Worm (Caenorhabditis elegans) whole organism, L1 larva: Measurements from ENCODE around the gene twk-24.

ENCODE experiments used
- C34B4.2 ChIP-seq: sonication (generic microtip); optimal IDR thresholded peaks from 2 replicates; lab custom pipeline; 2017; ENCODE audit warnings: mild to moderate bottlenecking, missing genetic modification characterization, missing compliant biosample characterization
- aha-1 ChIP-seq: fragments of 150-350 bp; optimal IDR thresholded peaks from 2 replicates; lab custom pipeline; 2014; ENCODE audit warnings: missing biosample characterization, missing genetic modification characterization
- ceh-63 ChIP-seq: fragments of 200-800 bp; sonication (Bioruptor generic); optimal IDR thresholded peaks from 2 replicates; lab custom pipeline; 2018; ENCODE audit warnings: mild to moderate bottlenecking, missing genetic modification characterization, missing compliant biosample characterization
- ceh-82 ChIP-seq, 3 experiments: fragments of 150-350 bp in 1 of 3; sonication (generic microtip) in 2 of 3; optimal IDR thresholded peaks; 2 replicates each; lab custom pipeline; 2014 to 2017; ENCODE audit warnings: missing biosample characterization in 3 of 3, missing genetic modification characterization in 3 of 3
- ceh-90 ChIP-seq: sonication (generic microtip); optimal IDR thresholded peaks from 2 replicates; lab custom pipeline; 2016; ENCODE audit warnings: missing genetic modification characterization, missing compliant biosample characterization
- dsc-1 ChIP-seq: sonication (generic microtip); optimal IDR thresholded peaks from 2 replicates; lab custom pipeline; 2016; ENCODE audit warnings: mild to moderate bottlenecking, missing genetic modification characterization, missing compliant biosample characterization
- efl-1 ChIP-seq, 4 experiments: fragments of 150-350 bp; optimal IDR thresholded peaks in 3 of 4; peaks in 1 of 4; 1 replicate in 1 of 4; 2 replicates in 3 of 4; lab custom pipeline; 2014; ENCODE audit warnings: missing biosample characterization in 2 of 4, missing genetic modification characterization in 2 of 4, missing genetic modification reagents in 2 of 4
- egl-27 ChIP-seq, 2 experiments: fragments of 150-350 bp in 1 of 2; sonication (generic microtip); optimal IDR thresholded peaks; 3 replicates each; lab custom pipeline; 2017 to 2018; ENCODE audit warnings: missing biosample characterization in 2 of 2, missing genetic modification characterization in 2 of 2, missing genetic modification reagents in 2 of 2
- elt-2 ChIP-seq: sonication (generic microtip); optimal IDR thresholded peaks from 2 replicates; lab custom pipeline; 2016; ENCODE audit warnings: missing genetic modification characterization, mild to moderate bottlenecking, inconsistent platforms, missing compliant biosample characterization, missing genetic modification reagents
- fkh-10 ChIP-seq: sonication (generic microtip); optimal IDR thresholded peaks from 2 replicates; lab custom pipeline; 2017; ENCODE audit warnings: missing biosample characterization, missing genetic modification reagents, missing genetic modification characterization
- fkh-8 ChIP-seq: sonication (generic microtip); optimal IDR thresholded peaks from 2 replicates; lab custom pipeline; 2016; ENCODE audit warnings: mild to moderate bottlenecking, missing genetic modification characterization, missing compliant biosample characterization
- grh-1 ChIP-seq: fragments of 200-800 bp; sonication (Bioruptor generic); IDR thresholded peaks from 2 replicates; pipeline ENCODE4 v1.3.6; 2022; ENCODE audit warnings: missing genetic modification reagents, missing genetic modification characterization, missing compliant biosample characterization
- lin-13 ChIP-seq: fragments of 150-350 bp; optimal IDR thresholded peaks from 2 replicates; lab custom pipeline; 2014; ENCODE audit warnings: missing biosample characterization, missing genetic modification reagents, missing genetic modification characterization
- lin-14 ChIP-seq: fragments of 200-800 bp; sonication (Bioruptor generic); optimal IDR thresholded peaks from 2 replicates; lab custom pipeline; 2018; ENCODE audit warnings: mild to moderate bottlenecking, missing genetic modification characterization, moderate library complexity, missing compliant biosample characterization
- lin-39 ChIP-seq: fragments of 150-350 bp; optimal IDR thresholded peaks from 2 replicates; lab custom pipeline; 2014; ENCODE audit warnings: missing biosample characterization, missing genetic modification reagents, missing genetic modification characterization
- lsy-2 ChIP-seq, 2 experiments: fragments of 150-350 bp; optimal IDR thresholded peaks; 2 replicates each; lab custom pipeline; 2014; ENCODE audit warnings: missing biosample characterization in 2 of 2, missing genetic modification characterization in 2 of 2
- mdl-1 ChIP-seq, 2 experiments: fragments of 150-350 bp; optimal IDR thresholded peaks; 2 replicates each; lab custom pipeline; 2014 to 2017; ENCODE audit warnings: missing biosample characterization in 2 of 2, missing genetic modification characterization in 2 of 2, inconsistent platforms in 1 of 2
- mep-1 ChIP-seq: fragments of 150-350 bp; optimal IDR thresholded peaks from 2 replicates; lab custom pipeline; 2014; ENCODE audit warnings: missing biosample characterization, missing genetic modification characterization
- nhr-19 ChIP-seq: fragments of 200-800 bp; sonication (Bioruptor generic); conservative IDR thresholded peaks from 2 replicates; pipeline ENCODE4 v1.3.6; 2022; ENCODE audit warnings: missing genetic modification characterization, missing compliant biosample characterization
- nhr-20 ChIP-seq: sonication (generic microtip); optimal IDR thresholded peaks from 2 replicates; lab custom pipeline; 2016; ENCODE audit warnings: mild to moderate bottlenecking, missing genetic modification characterization, missing compliant biosample characterization
- nhr-71 ChIP-seq: sonication (generic microtip); optimal IDR thresholded peaks from 2 replicates; lab custom pipeline; 2016; ENCODE audit warnings: mild to moderate bottlenecking, missing genetic modification characterization, moderate library complexity, missing compliant biosample characterization
- nhr-76 ChIP-seq: sonication (generic microtip); optimal IDR thresholded peaks from 2 replicates; lab custom pipeline; 2017; ENCODE audit warnings: missing biosample characterization, missing genetic modification characterization
- nhr-90 ChIP-seq: sonication (generic microtip); optimal IDR thresholded peaks from 2 replicates; lab custom pipeline; 2016; ENCODE audit warnings: mild to moderate bottlenecking, missing genetic modification characterization, missing compliant biosample characterization; ENCODE audit not compliant: poor library complexity
- pag-3 ChIP-seq: sonication (generic microtip); optimal IDR thresholded peaks from 2 replicates; lab custom pipeline; 2017; ENCODE audit warnings: missing genetic modification characterization, mild to moderate bottlenecking, missing compliant biosample characterization, antibody characterized with exemption, borderline replicate concordance; ENCODE audit not compliant: insufficient read depth
- rnt-1 ChIP-seq: sonication (generic microtip); optimal IDR thresholded peaks from 2 replicates; lab custom pipeline; 2016; ENCODE audit warnings: mild to moderate bottlenecking, missing genetic modification characterization, moderate library complexity, missing compliant biosample characterization
- snu-23 ChIP-seq: sonication (generic microtip); optimal IDR thresholded peaks from 2 replicates; lab custom pipeline; 2016; ENCODE audit warnings: missing genetic modification characterization, missing compliant biosample characterization
- sox-4 ChIP-seq: sonication (generic microtip); optimal IDR thresholded peaks from 2 replicates; lab custom pipeline; 2016; ENCODE audit warnings: missing genetic modification characterization, missing compliant biosample characterization
- sptf-1 ChIP-seq: fragments of 150-350 bp; optimal IDR thresholded peaks from 2 replicates; lab custom pipeline; 2014; ENCODE audit warnings: missing biosample characterization, missing genetic modification characterization
- sup-37 ChIP-seq: fragments of 200-800 bp; sonication (Bioruptor generic); optimal IDR thresholded peaks from 2 replicates; lab custom pipeline; 2018; ENCODE audit warnings: mild to moderate bottlenecking, missing genetic modification characterization, missing compliant biosample characterization
- tlp-1 ChIP-seq: fragments of 150-350 bp; optimal IDR thresholded peaks from 2 replicates; lab custom pipeline; 2014; ENCODE audit warnings: missing biosample characterization, missing genetic modification characterization
- unc-130 ChIP-seq: fragments of 150-350 bp; optimal IDR thresholded peaks from 2 replicates; lab custom pipeline; 2017; ENCODE audit warnings: missing biosample characterization, missing genetic modification characterization, inconsistent platforms
- unc-98 ChIP-seq: fragments of 200-800 bp; sonication (Bioruptor generic); IDR thresholded peaks from 2 replicates; pipeline ENCODE4 v1.3.6; 2022; ENCODE audit warnings: missing genetic modification characterization, missing compliant biosample characterization
- xbp-1 ChIP-seq: sonication (generic microtip); optimal IDR thresholded peaks from 2 replicates; lab custom pipeline; 2016; ENCODE audit warnings: missing genetic modification characterization, missing compliant biosample characterization
- zag-1 ChIP-seq: fragments of 150-350 bp; optimal IDR thresholded peaks from 2 replicates; lab custom pipeline; 2014; ENCODE audit warnings: missing biosample characterization, missing genetic modification characterization
- ztf-11 ChIP-seq, 2 experiments: sonication (generic microtip); optimal IDR thresholded peaks; 2 replicates each; lab custom pipeline; 2016 to 2017; ENCODE audit warnings: missing genetic modification characterization in 2 of 2, missing biosample characterization in 1 of 2, missing compliant biosample characterization in 1 of 2

The twk-24 gene

ce11 chrV:12235502-12235901 lies 33.6 kb downstream of the twk-24 start (continued):
- TF ChIP-seq nhr-90 (no peak), snu-23 (peak; percentile 38), ceh-63 (GFP tag; lab: Kevin White, UChicago) (no peak), fkh-8 (tag; lab: Kevin White, UChicago) (no peak), ceh-90 (tag; lab: Kevin White, UChicago) (no peak), pag-3 (peak; percentile 66), zag-1 (tag; lab: Kevin White, UChicago) (no peak), C34B4.2 (tag; lab: Kevin White, UChicago) (no peak), grh-1 (GFP tag; lab: Robert Waterston, UW) (no peak), lin-14 (GFP tag; lab: Kevin White, UChicago) (peak; percentile 78), fkh-10 (GFP tag; lab: Kevin White, UChicago) (no peak), elt-2 (no peak), ceh-82 (tag; optimal IDR thresholded peaks at IDR 0.05; lab: Kevin White, UChicago) (no peak), tlp-1 (no peak), egl-27 (tag; optimal IDR thresholded peaks at IDR 0.05; lab: Kevin White, UChicago) (no peak), rnt-1 (tag; lab: Kevin White, UChicago) (peak; percentile 75), unc-130 (tag; lab: Kevin White, UChicago) (no peak), sptf-1 (tag; lab: Kevin White, UChicago) (no peak), lin-13 (no peak), lin-39 (tag; lab: Kevin White, UChicago) (peak; percentile 85), unc-98 (no peak), nhr-76 (tag; lab: Kevin White, UChicago) (no peak), mdl-1 (tag; optimal IDR thresholded peaks at IDR 0.05; lab: Kevin White, UChicago) (peak in 1 of 2 experiments; percentile 14), aha-1 (tag; lab: Kevin White, UChicago) (no peak)

ce11 chrV:12234293-12235004 lies 34.7 kb downstream of the twk-24 start, which contains the start of gene myo-3:
Gene myo-3 (minus strand): TSS chrV:12234343.
- peak; percentile 68 for TF ChIP-seq nhr-71 (tag; lab: Kevin White, UChicago)
- TF ChIP-seq nhr-76 (tag; lab: Kevin White, UChicago): no peak
- TF ChIP-seq unc-130 (tag; lab: Kevin White, UChicago): peak; percentile 13
- TF ChIP-seq lin-14 (GFP tag; lab: Kevin White, UChicago): peak; percentile 79
- peak; percentile 8 for TF ChIP-seq nhr-20 (tag; lab: Kevin White, UChicago)
- TF ChIP-seq mep-1 (tag; lab: Kevin White, UChicago): no peak
- TF ChIP-seq lsy-2 (tag; optimal IDR thresholded peaks at IDR 0.05; lab: Kevin White, UChicago): peak in 1 of 2 experiments; percentile 27
- TF ChIP-seq efl-1 (optimal IDR thresholded peaks at IDR 0.05; lab: Kevin White, UChicago): no peak
- TF ChIP-seq efl-1 (GFP tag; optimal IDR thresholded peaks at IDR 0.05 in 1 of 2; lab: Kevin White, UChicago): peak in 1 of 2 experiments; percentile 31
- peak; percentile 19 for TF ChIP-seq snu-23
- TF ChIP-seq dsc-1: peak; percentile 23
- peak; percentile 26 for TF ChIP-seq nhr-19 (GFP tag; lab: Robert Waterston, UW)
- no peak for TF ChIP-seq ztf-11 (tag; optimal IDR thresholded peaks at IDR 0.05; lab: Kevin White, UChicago)
- peak; percentile 61 for TF ChIP-seq rnt-1 (tag; lab: Kevin White, UChicago)
- TF ChIP-seq, all 84 proteins: peak for 10

ce11 chrV:12233425-12233824 lies 35.7 kb downstream of the twk-24 start:
- peak; percentile 15 for TF ChIP-seq unc-130 (tag; lab: Kevin White, UChicago)
- peak; percentile 22 for TF ChIP-seq snu-23
- no peak for TF ChIP-seq sox-4
- no peak for TF ChIP-seq elt-2
- TF ChIP-seq sup-37 (GFP tag; lab: Kevin White, UChicago): no peak
- peak; percentile 58 for TF ChIP-seq rnt-1 (tag; lab: Kevin White, UChicago)
- TF ChIP-seq lin-14 (GFP tag; lab: Kevin White, UChicago): peak; percentile 80
- TF ChIP-seq grh-1 (GFP tag; lab: Robert Waterston, UW): no peak
- TF ChIP-seq pag-3: peak; percentile 79
- peak; percentile 65 for TF ChIP-seq nhr-71 (tag; lab: Kevin White, UChicago)
- TF ChIP-seq xbp-1 (tag; lab: Kevin White, UChicago): no peak
- peak; percentile 42 for TF ChIP-seq nhr-19 (GFP tag; lab: Robert Waterston, UW)
